Worm (Caenorhabditis elegans) whole organism, L2 larva: ENCODE data around the gene col-98.

Source experiments
- C34F6.9 ChIP-seq: fragments of 150-350 bp; optimal IDR thresholded peaks from 2 replicates; lab custom pipeline; 2014; ENCODE audit warnings: missing biosample characterization, missing genetic modification characterization
- F13H6.1 ChIP-seq: sonication (generic microtip); optimal IDR thresholded peaks from 2 replicates; lab custom pipeline; 2016; ENCODE audit warnings: missing genetic modification characterization, missing compliant biosample characterization
- R02D3.7 ChIP-seq: fragments of 150-350 bp; optimal IDR thresholded peaks from 2 replicates; lab custom pipeline; 2014; ENCODE audit warnings: missing biosample characterization, missing genetic modification characterization
- Y55F3AM.14 ChIP-seq: fragments of 200-800 bp; sonication (Bioruptor generic); optimal IDR thresholded peaks from 2 replicates; lab custom pipeline; 2018; ENCODE audit warnings: mild to moderate bottlenecking, missing genetic modification characterization, missing compliant biosample characterization
- ZK546.5 ChIP-seq: sonication (generic microtip); optimal IDR thresholded peaks from 2 replicates; lab custom pipeline; 2017; ENCODE audit warnings: missing biosample characterization, missing genetic modification characterization
- alr-1 ChIP-seq: fragments of 150-350 bp; optimal IDR thresholded peaks from 2 replicates; lab custom pipeline; 2014; ENCODE audit warnings: missing biosample characterization, missing genetic modification characterization
- aly-2 ChIP-seq: fragments of 150-350 bp; optimal IDR thresholded peaks from 2 replicates; lab custom pipeline; 2014; ENCODE audit warnings: missing biosample characterization, missing genetic modification characterization
- ama-1 ChIP-seq: fragments of 150-350 bp; optimal IDR thresholded peaks from 2 replicates; lab custom pipeline; 2018; ENCODE audit warnings: inconsistent platforms
- blmp-1 ChIP-seq: sonication (generic microtip); optimal IDR thresholded peaks from 2 replicates; lab custom pipeline; 2017; ENCODE audit warnings: missing genetic modification characterization, mild to moderate bottlenecking, missing compliant biosample characterization, antibody characterized with exemption, moderate library complexity; ENCODE audit not compliant: insufficient read depth
- ceh-16 ChIP-seq: fragments of 150-350 bp; optimal IDR thresholded peaks from 2 replicates; lab custom pipeline; 2014; ENCODE audit warnings: missing biosample characterization, missing genetic modification characterization
- ceh-82 ChIP-seq: fragments of 150-350 bp; optimal IDR thresholded peaks from 2 replicates; lab custom pipeline; 2014; ENCODE audit warnings: missing biosample characterization, missing genetic modification characterization
- crh-2 ChIP-seq: sonication (generic microtip); optimal IDR thresholded peaks from 2 replicates; lab custom pipeline; 2017; ENCODE audit warnings: missing biosample characterization, missing genetic modification characterization
- dmd-4 ChIP-seq: sonication (generic microtip); optimal IDR thresholded peaks from 2 replicates; lab custom pipeline; 2017; ENCODE audit warnings: missing biosample characterization, missing genetic modification characterization
- egl-27 ChIP-seq: sonication (generic microtip); optimal IDR thresholded peaks from 3 replicates; lab custom pipeline; 2017; ENCODE audit warnings: missing biosample characterization, missing genetic modification reagents, missing genetic modification characterization
- elt-1 ChIP-seq: fragments of 150-350 bp; optimal IDR thresholded peaks from 2 replicates; lab custom pipeline; 2014; ENCODE audit warnings: missing biosample characterization, missing genetic modification characterization
- elt-3 ChIP-seq: sonication (generic microtip); optimal IDR thresholded peaks from 2 replicates; lab custom pipeline; 2017; ENCODE audit warnings: missing biosample characterization, missing genetic modification characterization
- fos-1 ChIP-seq: fragments of 150-350 bp; optimal IDR thresholded peaks from 2 replicates; lab custom pipeline; 2014; ENCODE audit warnings: missing biosample characterization, missing genetic modification characterization
- gmeb-1 ChIP-seq: fragments of 150-350 bp; optimal IDR thresholded peaks from 2 replicates; lab custom pipeline; 2014; ENCODE audit warnings: missing biosample characterization, missing genetic modification characterization
- lin-11 ChIP-seq: fragments of 150-350 bp; sonication (generic microtip); optimal IDR thresholded peaks from 2 replicates; lab custom pipeline; 2014; ENCODE audit warnings: missing biosample characterization, missing genetic modification characterization, inconsistent platforms, mixed read lengths
- lin-13 ChIP-seq: fragments of 150-350 bp; optimal IDR thresholded peaks from 2 replicates; lab custom pipeline; 2014; ENCODE audit warnings: missing biosample characterization, missing genetic modification reagents, missing genetic modification characterization
- lin-39 ChIP-seq: fragments of 150-350 bp; optimal IDR thresholded peaks from 2 replicates; lab custom pipeline; 2014; ENCODE audit warnings: missing biosample characterization, missing genetic modification reagents, missing genetic modification characterization
- lsy-2 ChIP-seq, 2 experiments: fragments of 150-350 bp in 1 of 2; sonication (generic microtip) in 1 of 2; optimal IDR thresholded peaks; 2 replicates each; lab custom pipeline; 2014 to 2017; ENCODE audit warnings: missing biosample characterization in 2 of 2, missing genetic modification characterization in 2 of 2
- mab-5 ChIP-seq: fragments of 150-350 bp; optimal IDR thresholded peaks from 2 replicates; lab custom pipeline; 2014; ENCODE audit warnings: missing biosample characterization, missing genetic modification characterization
- mdl-1 ChIP-seq, 2 experiments: fragments of 150-350 bp in 1 of 2; sonication (generic microtip) in 1 of 2; optimal IDR thresholded peaks; 2 replicates each; lab custom pipeline; 2017; ENCODE audit warnings: missing biosample characterization in 2 of 2, missing genetic modification characterization in 2 of 2
- nhr-10 ChIP-seq: sonication (generic microtip); optimal IDR thresholded peaks from 2 replicates; lab custom pipeline; 2017; ENCODE audit warnings: missing biosample characterization, missing genetic modification characterization
- nhr-11 ChIP-seq: fragments of 150-350 bp; optimal IDR thresholded peaks from 2 replicates; lab custom pipeline; 2014; ENCODE audit warnings: missing biosample characterization, missing genetic modification characterization
- nhr-12 ChIP-seq: fragments of 150-350 bp; optimal IDR thresholded peaks from 2 replicates; lab custom pipeline; 2014; ENCODE audit warnings: missing biosample characterization, missing genetic modification characterization
- nhr-129 ChIP-seq: fragments of 150-350 bp; optimal IDR thresholded peaks from 2 replicates; lab custom pipeline; 2014; ENCODE audit warnings: missing biosample characterization, missing genetic modification characterization
- nhr-21 ChIP-seq: fragments of 150-350 bp; optimal IDR thresholded peaks from 2 replicates; lab custom pipeline; 2014; ENCODE audit warnings: missing biosample characterization, missing genetic modification characterization
- nhr-23 ChIP-seq: fragments of 150-350 bp; optimal IDR thresholded peaks from 2 replicates; lab custom pipeline; 2014; ENCODE audit warnings: missing biosample characterization, missing genetic modification reagents, missing genetic modification characterization
- nhr-237 ChIP-seq: fragments of 150-350 bp; optimal IDR thresholded peaks from 2 replicates; lab custom pipeline; 2014; ENCODE audit warnings: missing biosample characterization, missing genetic modification characterization
- nhr-25 ChIP-seq: fragments of 150-350 bp; sonication (generic microtip); optimal IDR thresholded peaks from 3 replicates; lab custom pipeline; 2014; ENCODE audit warnings: missing biosample characterization, missing genetic modification characterization
- nhr-6 ChIP-seq: fragments of 150-350 bp; optimal IDR thresholded peaks from 2 replicates; lab custom pipeline; 2014; ENCODE audit warnings: missing biosample characterization, missing genetic modification characterization
- nhr-77 ChIP-seq: fragments of 150-350 bp; optimal IDR thresholded peaks from 2 replicates; lab custom pipeline; 2014; ENCODE audit warnings: missing biosample characterization, missing genetic modification characterization
- peb-1 ChIP-seq: fragments of 150-350 bp; optimal IDR thresholded peaks from 2 replicates; lab custom pipeline; 2014; ENCODE audit warnings: missing biosample characterization, missing genetic modification characterization
- sem-4 ChIP-seq: fragments of 150-350 bp; optimal IDR thresholded peaks from 2 replicates; lab custom pipeline; 2014; ENCODE audit warnings: missing biosample characterization, missing genetic modification reagents, missing genetic modification characterization
- skn-1 ChIP-seq: sonication (generic microtip); optimal IDR thresholded peaks from 2 replicates; lab custom pipeline; 2017; ENCODE audit warnings: missing biosample characterization, missing genetic modification characterization
- sma-3 ChIP-seq: sonication (generic microtip); optimal IDR thresholded peaks from 2 replicates; lab custom pipeline; 2016; ENCODE audit warnings: missing genetic modification reagents, missing genetic modification characterization, missing compliant biosample characterization
- sma-9 ChIP-seq, 2 experiments: fragments of 150-350 bp in 1 of 2; sonication (generic microtip) in 1 of 2; optimal IDR thresholded peaks; 2 replicates each; lab custom pipeline; 2014 to 2016; ENCODE audit warnings: missing genetic modification characterization in 2 of 2, mild to moderate bottlenecking in 1 of 2, missing biosample characterization in 1 of 2, missing compliant biosample characterization in 1 of 2, missing genetic modification reagents in 1 of 2, moderate library complexity in 1 of 2
- snpc-4 ChIP-seq: fragments of 150-350 bp; optimal IDR thresholded peaks from 2 replicates; lab custom pipeline; 2014; ENCODE audit warnings: missing biosample characterization, missing genetic modification characterization
- unc-55 ChIP-seq: fragments of 150-350 bp; sonication (generic microtip); optimal IDR thresholded peaks from 3 replicates; lab custom pipeline; 2014; ENCODE audit warnings: missing biosample characterization, missing genetic modification reagents, missing genetic modification characterization
- unc-62 ChIP-seq: fragments of 150-350 bp; optimal IDR thresholded peaks from 2 replicates; lab custom pipeline; 2014; ENCODE audit warnings: missing biosample characterization, missing genetic modification reagents, missing genetic modification characterization
- zag-1 ChIP-seq: fragments of 150-350 bp; optimal IDR thresholded peaks from 2 replicates; lab custom pipeline; 2014; ENCODE audit warnings: missing biosample characterization, missing genetic modification characterization
- ztf-1 ChIP-seq: fragments of 200-800 bp; sonication (Bioruptor generic); conservative IDR thresholded peaks from 2 replicates; pipeline ENCODE4 v1.3.6; 2022; ENCODE audit warnings: missing genetic modification characterization, missing compliant biosample characterization
- ztf-4 ChIP-seq: fragments of 150-350 bp; optimal IDR thresholded peaks from 2 replicates; lab custom pipeline; 2014; ENCODE audit warnings: missing biosample characterization, missing genetic modification characterization

Gene col-98

DNA sequence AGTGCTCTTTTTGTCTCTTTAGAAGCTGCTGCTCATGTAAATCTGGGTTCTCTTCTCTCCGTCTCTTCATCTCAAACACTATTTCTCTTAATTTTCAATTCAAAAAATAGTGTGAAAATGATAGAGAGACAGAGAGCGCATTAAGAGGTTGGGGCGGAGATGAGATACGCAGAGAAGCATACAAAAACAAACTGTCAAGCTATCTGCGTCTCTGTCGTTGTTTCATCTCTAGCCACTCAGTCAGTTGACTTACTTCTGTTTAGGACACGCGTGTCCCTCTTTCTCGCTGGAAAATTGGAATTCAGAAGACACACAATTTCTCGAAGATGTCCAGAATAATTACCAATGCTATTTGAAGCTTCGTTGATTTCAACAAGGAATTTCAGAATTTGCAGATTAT, 42.3 kb downstream of the col-98 start (continued):
- TF ChIP-seq lin-13 (GFP tag; lab: Kevin White, UChicago) (peak; percentile 92), elt-1 (tag; lab: Kevin White, UChicago) (no peak), nhr-23 (tag; lab: Kevin White, UChicago) (no peak)

DNA sequence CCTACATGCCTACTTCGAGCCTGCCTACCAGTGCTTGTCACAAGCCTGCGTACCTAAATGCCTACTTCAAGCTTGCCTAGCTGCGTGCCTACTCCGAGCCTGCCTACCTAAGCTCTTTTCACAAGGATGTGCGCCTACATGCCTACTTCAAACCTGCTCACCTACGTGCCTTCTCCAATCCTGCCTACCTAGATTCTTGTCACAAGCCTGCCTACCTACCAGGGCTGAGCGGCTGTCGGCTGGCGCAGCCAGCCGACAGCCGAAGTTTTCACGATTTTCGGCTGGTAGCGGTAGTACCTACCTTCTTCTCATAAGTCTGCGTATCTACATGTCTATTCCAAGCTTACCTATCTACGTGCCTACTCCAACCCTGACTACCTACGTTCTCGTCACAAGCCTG, 42.9 kb downstream of the col-98 start:
- TF ChIP-seq lin-11 (tag; lab: Kevin White, UChicago): no peak
- no peak for TF ChIP-seq nhr-129
- no peak for TF ChIP-seq unc-62
- TF ChIP-seq elt-1 (tag; lab: Kevin White, UChicago): no peak
- TF ChIP-seq peb-1 (tag; lab: Kevin White, UChicago): no peak
- no peak for TF ChIP-seq ceh-16 (tag; lab: Kevin White, UChicago)
- no peak for TF ChIP-seq R02D3.7
- TF ChIP-seq nhr-21 (tag; lab: Kevin White, UChicago): no peak
- TF ChIP-seq C34F6.9 (tag; lab: Kevin White, UChicago): no peak
- TF ChIP-seq nhr-10 (tag; lab: Kevin White, UChicago): no peak
- no peak for TF ChIP-seq gmeb-1 (tag; lab: Kevin White, UChicago)
- no peak for TF ChIP-seq fos-1 (tag; lab: Kevin White, UChicago)
- TF ChIP-seq sma-3 (GFP tag; lab: Kevin White, UChicago): no peak
- TF ChIP-seq lsy-2 (tag; optimal IDR thresholded peaks at IDR 0.05; lab: Kevin White, UChicago): no peak
- no peak for TF ChIP-seq lin-39 (tag; lab: Kevin White, UChicago)
- no peak for TF ChIP-seq nhr-77 (tag; lab: Kevin White, UChicago)
- no peak for TF ChIP-seq crh-2 (tag; lab: Kevin White, UChicago)
- TF ChIP-seq alr-1 (tag; lab: Kevin White, UChicago): no peak
- TF ChIP-seq sem-4 (tag; lab: Kevin White, UChicago): no peak
- no peak for TF ChIP-seq ztf-4

DNA sequence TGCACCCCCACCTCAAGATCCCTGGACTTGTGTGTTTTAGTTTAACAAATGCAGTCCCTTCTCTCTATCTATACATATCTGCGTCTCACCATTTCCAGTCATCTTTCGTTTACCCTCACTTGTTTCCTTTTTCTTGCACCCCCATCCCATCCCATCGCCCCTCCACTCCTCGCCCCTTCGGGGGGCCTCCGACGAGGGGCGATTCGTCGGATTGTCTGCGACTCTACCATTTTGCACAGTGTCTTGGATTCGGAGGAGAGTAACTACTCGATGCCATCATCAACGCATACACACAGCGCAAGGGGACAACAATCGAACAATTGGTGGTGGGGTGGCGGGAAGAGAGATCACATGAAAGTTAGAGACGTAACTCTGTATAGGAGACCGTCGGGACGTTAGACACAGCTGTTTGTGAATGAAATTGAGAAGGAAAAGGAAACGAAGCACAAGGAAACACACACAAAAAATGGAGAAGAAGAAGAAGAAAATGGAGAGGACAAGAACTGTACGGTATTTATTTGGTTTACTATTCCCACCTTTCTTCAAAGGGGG, 43.7 kb downstream of the col-98 start:
- peak; percentile 77 to 91 for TF ChIP-seq lsy-2 (tag; optimal IDR thresholded peaks at IDR 0.05; lab: Kevin White, UChicago)
- TF ChIP-seq aly-2 (tag; lab: Kevin White, UChicago): no peak
- TF ChIP-seq egl-27 (tag; lab: Kevin White, UChicago): peak; percentile 91
- peak; percentile 92 for TF ChIP-seq lin-13 (GFP tag; lab: Kevin White, UChicago)
- TF ChIP-seq Y55F3AM.14: peak; percentile 87
- TF ChIP-seq mab-5 (tag; lab: Kevin White, UChicago): peak; percentile 90
- no peak for TF ChIP-seq nhr-77 (tag; lab: Kevin White, UChicago)
- peak; percentile 98 for TF ChIP-seq ceh-16 (tag; lab: Kevin White, UChicago)
- peak; percentile 67 for TF ChIP-seq unc-62
- peak; percentile 38 for TF ChIP-seq blmp-1
- peak; percentile 17 for TF ChIP-seq R02D3.7
- TF ChIP-seq fos-1 (tag; lab: Kevin White, UChicago): peak; percentile 91
- TF ChIP-seq nhr-12 (tag; lab: Kevin White, UChicago): no peak
- TF ChIP-seq crh-2 (tag; lab: Kevin White, UChicago): peak; percentile 96
- TF ChIP-seq elt-1 (tag; lab: Kevin White, UChicago): no peak
- TF ChIP-seq ztf-1 (GFP tag; lab: Robert Waterston, UW): no peak
- TF ChIP-seq ZK546.5: peak; percentile 11
- peak; percentile 92 for TF ChIP-seq nhr-6
- TF ChIP-seq nhr-129: peak; percentile 98
- TF ChIP-seq nhr-23 (tag; lab: Kevin White, UChicago): no peak
- TF ChIP-seq sem-4 (tag; lab: Kevin White, UChicago): peak; percentile 99
- peak; percentile 73 for TF ChIP-seq gmeb-1 (tag; lab: Kevin White, UChicago)
- no peak for TF ChIP-seq skn-1
- TF ChIP-seq unc-55 (GFP tag; lab: Kevin White, UChicago): peak; percentile 76
- TF ChIP-seq nhr-25: peak; percentile 89
- peak; percentile 4 for TF ChIP-seq nhr-237 (tag; lab: Kevin White, UChicago)
- peak; percentile 88 for TF ChIP-seq snpc-4 (tag; lab: Kevin White, UChicago)
- TF ChIP-seq nhr-10 (tag; lab: Kevin White, UChicago): no peak
- TF ChIP-seq nhr-21 (tag; lab: Kevin White, UChicago): peak; percentile 84
- peak; percentile 90 for TF ChIP-seq ztf-4
- no peak for TF ChIP-seq dmd-4 (tag; lab: Kevin White, UChicago)
- TF ChIP-seq ceh-82 (tag; lab: Kevin White, UChicago): peak; percentile 61
- no peak for TF ChIP-seq ama-1
- peak; percentile 89 for TF ChIP-seq sma-9 (GFP tag; optimal IDR thresholded peaks at IDR 0.05; lab: Kevin White, UChicago)
- TF ChIP-seq sma-9 (tag; optimal IDR thresholded peaks at IDR 0.05; lab: Kevin White, UChicago): no peak
- TF ChIP-seq lin-11 (tag; lab: Kevin White, UChicago): peak; percentile 64
- peak; percentile 88 for TF ChIP-seq sma-3 (GFP tag; lab: Kevin White, UChicago)
- TF ChIP-seq F13H6.1 (tag; lab: Kevin White, UChicago): peak; percentile 98
- TF ChIP-seq zag-1 (tag; lab: Kevin White, UChicago): peak; percentile 97
- TF ChIP-seq lin-39 (tag; lab: Kevin White, UChicago): peak; percentile 40
- peak; percentile 53 for TF ChIP-seq peb-1 (tag; lab: Kevin White, UChicago)
- peak; percentile 85 to 89 for TF ChIP-seq mdl-1 (tag; optimal IDR thresholded peaks at IDR 0.05; lab: Kevin White, UChicago)
- peak; percentile 96 for TF ChIP-seq C34F6.9 (tag; lab: Kevin White, UChicago)
- TF ChIP-seq alr-1 (tag; lab: Kevin White, UChicago): no peak
- TF ChIP-seq nhr-11 (tag; lab: Kevin White, UChicago): no peak
- TF ChIP-seq elt-3 (tag; lab: Kevin White, UChicago): no peak
